Worm (Caenorhabditis elegans) whole organism, young adult: Measurements from ENCODE around the gene K09C8.8.

Experiments
- F49E8.2 ChIP-seq: sonication (generic microtip); optimal IDR thresholded peaks from 3 replicates; lab custom pipeline; 2017; ENCODE audit warnings: missing genetic modification characterization, mild to moderate bottlenecking, missing compliant biosample characterization, antibody characterized with exemption, moderate library complexity; ENCODE audit not compliant: insufficient read depth
- Y67H2A.10 ChIP-seq: fragments of 200-800 bp; sonication (Bioruptor generic); conservative IDR thresholded peaks from 2 replicates; pipeline ENCODE4 v1.3.6; 2022; ENCODE audit warnings: missing genetic modification reagents, missing genetic modification characterization, missing compliant biosample characterization
- bed-2 ChIP-seq: fragments of 200-800 bp; sonication (Bioruptor generic); IDR thresholded peaks from 2 replicates; pipeline ENCODE4 v1.3.6; 2022; ENCODE audit warnings: missing genetic modification reagents, missing genetic modification characterization, missing compliant biosample characterization
- cebp-2 ChIP-seq: fragments of 200-800 bp; sonication (Bioruptor generic); IDR thresholded peaks from 2 replicates; pipeline ENCODE4 v1.3.6; 2022; ENCODE audit warnings: missing genetic modification characterization, missing compliant biosample characterization
- dpl-1 ChIP-seq: fragments of 150-350 bp; optimal IDR thresholded peaks from 2 replicates; lab custom pipeline; 2014; ENCODE audit warnings: missing biosample characterization, missing genetic modification reagents, missing genetic modification characterization

- TF ChIP-seq bed-2 (GFP tag; lab: Robert Waterston, UW) (no peak), F49E8.2 (tag; lab: Kevin White, UChicago) (no peak), dpl-1 (GFP tag; lab: Kevin White, UChicago) (no peak), cebp-2 (0 out of 2 replicates have a peak, but pooled peaks have one; percentile 38), Y67H2A.10 (GFP tag; lab: Robert Waterston, UW) (no peak)
Observed at ce11 chrX:10963453-10964046, 7.2 kb upstream of the K09C8.8 start, which contains the start of gene nas-10.
